Fruit fly (Drosophila melanogaster) whole organism, embryonic: ENCODE data around the gene her.

Experiments
- BtbVII ChIP-seq: fragments of 200-800 bp; sonication (Bioruptor generic); optimal IDR thresholded peaks from 3 replicates; lab custom pipeline; 2017; ENCODE audit warnings: missing biosample characterization, mild to moderate bottlenecking, missing genetic modification characterization
- CG11560 ChIP-seq: fragments of 200-800 bp; sonication (Bioruptor generic); IDR thresholded peaks from 3 replicates; pipeline ENCODE4 v1.3.6; 2022; ENCODE audit warnings: missing biosample characterization, missing genetic modification characterization
- CG12659 ChIP-seq: fragments of 200-800 bp; sonication (Bioruptor generic); optimal IDR thresholded peaks from 3 replicates; lab custom pipeline; 2017; ENCODE audit warnings: mild to moderate bottlenecking, missing biosample characterization, missing genetic modification reagents, missing genetic modification characterization
- CG13296 ChIP-seq: fragments of 200-800 bp; sonication (Bioruptor generic); optimal IDR thresholded peaks from 3 replicates; lab custom pipeline; 2018; ENCODE audit warnings: missing biosample characterization, mild to moderate bottlenecking, missing genetic modification characterization
- CG13624 ChIP-seq: fragments of 200-800 bp; sonication (Bioruptor generic); optimal IDR thresholded peaks from 2 replicates; lab custom pipeline; 2016; ENCODE audit warnings: missing biosample characterization, missing genetic modification characterization
- CG14014 ChIP-seq: fragments of 200-800 bp; sonication (Bioruptor generic); IDR thresholded peaks from 2 replicates; pipeline ENCODE4 v1.3.6; 2022; ENCODE audit warnings: missing biosample characterization, missing genetic modification characterization
- CG14860 ChIP-seq: fragments of 200-800 bp; sonication (Bioruptor generic); IDR thresholded peaks from 3 replicates; pipeline ENCODE4 v1.3.6; 2022; ENCODE audit warnings: missing biosample characterization, missing genetic modification characterization; ENCODE audit not compliant: partially characterized antibody
- CG15514 ChIP-seq: fragments of 200-800 bp; sonication (Bioruptor generic); optimal IDR thresholded peaks from 3 replicates; lab custom pipeline; 2017; ENCODE audit warnings: missing biosample characterization, missing genetic modification characterization, mild to moderate bottlenecking, moderate library complexity, missing genetic modification reagents
- CG16813 ChIP-seq: fragments of 200-800 bp; sonication (Bioruptor generic); IDR thresholded peaks from 3 replicates; pipeline ENCODE4 v1.3.6; 2022; ENCODE audit warnings: missing biosample characterization, missing genetic modification characterization; ENCODE audit not compliant: partially characterized antibody
- CG17359 ChIP-seq: fragments of 200-800 bp; sonication (Bioruptor generic); optimal IDR thresholded peaks from 3 replicates; lab custom pipeline; 2018; ENCODE audit warnings: missing biosample characterization, mild to moderate bottlenecking, missing genetic modification characterization, moderate library complexity
- CG17361 ChIP-seq: fragments of 200-800 bp; sonication (Bioruptor generic); IDR thresholded peaks from 3 replicates; pipeline ENCODE4 v1.3.6; 2022; ENCODE audit warnings: missing biosample characterization, missing genetic modification characterization
- CG30403 ChIP-seq: fragments of 200-800 bp; sonication (Bioruptor generic); optimal IDR thresholded peaks from 3 replicates; lab custom pipeline; 2016; ENCODE audit warnings: missing biosample characterization, missing genetic modification characterization
- CG32767 ChIP-seq: fragments of 200-800 bp; sonication (Bioruptor generic); IDR thresholded peaks from 2 replicates; pipeline ENCODE4 v1.3.6; 2022; ENCODE audit warnings: missing biosample characterization, missing genetic modification characterization
- CG34376 ChIP-seq: fragments of 200-800 bp; sonication (Bioruptor generic); optimal IDR thresholded peaks from 2 replicates; lab custom pipeline; 2018; ENCODE audit warnings: missing biosample characterization, mild to moderate bottlenecking, missing genetic modification characterization
- CG4328 ChIP-seq: fragments of 200-800 bp; sonication (Bioruptor generic); optimal IDR thresholded peaks from 3 replicates; lab custom pipeline; 2017; ENCODE audit warnings: missing biosample characterization, missing genetic modification reagents, missing genetic modification characterization
- CG6683 ChIP-seq: fragments of 200-800 bp; sonication (Bioruptor generic); optimal IDR thresholded peaks from 2 replicates; lab custom pipeline; 2017; ENCODE audit warnings: missing biosample characterization, mild to moderate bottlenecking, missing genetic modification characterization, missing genetic modification reagents
- CG6765 ChIP-seq: fragments of 200-800 bp; sonication (Bioruptor generic); optimal IDR thresholded peaks from 3 replicates; lab custom pipeline; 2017; ENCODE audit warnings: missing biosample characterization, mild to moderate bottlenecking, missing genetic modification characterization
- CG6791 ChIP-seq: fragments of 200-800 bp; sonication (Bioruptor generic); IDR thresholded peaks from 3 replicates; pipeline ENCODE4 v1.3.6; 2022; ENCODE audit warnings: missing biosample characterization, missing genetic modification characterization; ENCODE audit not compliant: partially characterized antibody
- CG8924 ChIP-seq: fragments of 200-800 bp; optimal IDR thresholded peaks from 3 replicates; lab custom pipeline; 2019; ENCODE audit warnings: missing biosample characterization, mild to moderate bottlenecking, missing genetic modification characterization, moderate library complexity
- Dip3 ChIP-seq: fragments of 200-800 bp; sonication (Bioruptor generic); optimal IDR thresholded peaks from 3 replicates; lab custom pipeline; 2016; ENCODE audit warnings: missing biosample characterization, missing genetic modification characterization
- E2f2 ChIP-seq: fragments of 200-800 bp; sonication (Bioruptor generic); IDR thresholded peaks from 2 replicates; pipeline ENCODE4 v1.3.6; 2022; ENCODE audit warnings: missing biosample characterization, missing genetic modification characterization
- HLHmδ ChIP-seq: fragments of 200-800 bp; sonication (Bioruptor generic); optimal IDR thresholded peaks from 2 replicates; lab custom pipeline; 2018; ENCODE audit warnings: missing biosample characterization, mild to moderate bottlenecking, missing genetic modification characterization, moderate library complexity
- MBD-R2 ChIP-seq: fragments of 200-800 bp; sonication (Bioruptor generic); IDR thresholded peaks from 2 replicates; pipeline ENCODE4 v1.3.6; 2022; ENCODE audit warnings: missing biosample characterization, missing genetic modification characterization
- Med ChIP-seq: fragments of 200-800 bp; sonication (Bioruptor generic); peaks from one replicate; lab custom pipeline; 2016; ENCODE audit warnings: missing biosample characterization, missing genetic modification characterization, mild to moderate bottlenecking, inconsistent platforms, moderate library complexity
- Mrtf ChIP-seq: fragments of 200-800 bp; sonication (Bioruptor generic); IDR thresholded peaks from 3 replicates; pipeline ENCODE4 v1.3.6; 2022; ENCODE audit warnings: missing biosample characterization, missing genetic modification characterization
- NFAT ChIP-seq: fragments of 200-800 bp; sonication (Bioruptor generic); IDR thresholded peaks from 2 replicates; pipeline ENCODE4 v1.3.6; 2022; ENCODE audit warnings: missing biosample characterization, missing genetic modification characterization
- Six4 ChIP-seq: fragments of 200-800 bp; sonication (Bioruptor generic); optimal IDR thresholded peaks from 2 replicates; lab custom pipeline; 2016; ENCODE audit warnings: missing biosample characterization, missing genetic modification characterization
- Sry-δ ChIP-seq: fragments of 200-800 bp; sonication (Bioruptor generic); optimal IDR thresholded peaks from 2 replicates; lab custom pipeline; 2016; ENCODE audit warnings: missing biosample characterization, missing genetic modification characterization
- Vsx1 ChIP-seq: fragments of 200-800 bp; sonication (Bioruptor generic); optimal IDR thresholded peaks from 2 replicates; lab custom pipeline; 2017; ENCODE audit warnings: missing biosample characterization, mild to moderate bottlenecking, missing genetic modification characterization, missing genetic modification reagents
- YL-1 ChIP-seq: fragments of 200-800 bp; sonication (Bioruptor generic); optimal IDR thresholded peaks from 3 replicates; lab custom pipeline; 2017; ENCODE audit warnings: missing biosample characterization, mild to moderate bottlenecking, missing genetic modification characterization
- ato ChIP-seq: fragments of 200-800 bp; sonication (Bioruptor generic); IDR thresholded peaks from 2 replicates; pipeline ENCODE4 v1.3.6; 2022; ENCODE audit warnings: missing biosample characterization, missing genetic modification characterization; ENCODE audit not compliant: partially characterized antibody
- bbx ChIP-seq: fragments of 200-800 bp; sonication (Bioruptor generic); IDR thresholded peaks from 2 replicates; pipeline ENCODE4 v1.3.6; 2022; ENCODE audit warnings: missing biosample characterization, missing genetic modification characterization; ENCODE audit not compliant: partially characterized antibody
- chm ChIP-seq: fragments of 200-800 bp; sonication (Bioruptor generic); IDR thresholded peaks from 2 replicates; pipeline ENCODE4 v1.3.6; 2022; ENCODE audit warnings: missing biosample characterization, missing genetic modification characterization
- ci ChIP-seq: fragments of 200-800 bp; sonication (Bioruptor generic); IDR thresholded peaks from 3 replicates; pipeline ENCODE4 v1.3.6; 2022; ENCODE audit warnings: missing biosample characterization, missing genetic modification characterization
- fd3F ChIP-seq: fragments of 200-800 bp; sonication (Bioruptor generic); optimal IDR thresholded peaks from 2 replicates; lab custom pipeline; 2018; ENCODE audit warnings: missing biosample characterization, mild to moderate bottlenecking, missing genetic modification characterization, moderate library complexity
- hbn ChIP-seq: fragments of 200-800 bp; sonication (Bioruptor generic); IDR thresholded peaks from 2 replicates; pipeline ENCODE4 v1.3.6; 2022; ENCODE audit warnings: missing biosample characterization, missing genetic modification characterization; ENCODE audit not compliant: partially characterized antibody
- hkb ChIP-seq, 2 experiments: fragments of 200-800 bp in 1 of 2; fragments of >200 bp in 1 of 2; sonication (Bioruptor generic) in 1 of 2; IDR thresholded peaks in 1 of 2; optimal IDR thresholded peaks in 1 of 2; 2 replicates each; pipeline versions ENCODE4 v1.3.6 to Lab custom; 2017 to 2022; ENCODE audit warnings: missing biosample characterization in 1 of 2, missing genetic modification characterization in 1 of 2
- ind ChIP-seq: fragments of 200-800 bp; sonication (Bioruptor generic); optimal IDR thresholded peaks from 3 replicates; lab custom pipeline; 2016; ENCODE audit warnings: missing biosample characterization, missing genetic modification characterization
- knrl ChIP-seq: fragments of 200-800 bp; sonication (Bioruptor generic); IDR thresholded peaks from 3 replicates; pipeline ENCODE4 v1.3.6; 2022; ENCODE audit warnings: missing biosample characterization, missing genetic modification characterization; ENCODE audit not compliant: partially characterized antibody
- maf-S ChIP-seq: fragments of 200-800 bp; sonication (Bioruptor generic); optimal IDR thresholded peaks from 2 replicates; lab custom pipeline; 2016; ENCODE audit warnings: missing biosample characterization, missing genetic modification characterization
- nau ChIP-seq: fragments of 200-800 bp; sonication (Bioruptor generic); optimal IDR thresholded peaks from 3 replicates; lab custom pipeline; 2017; ENCODE audit warnings: missing biosample characterization, mild to moderate bottlenecking, missing genetic modification characterization, missing genetic modification reagents
- nmo ChIP-seq: fragments of 200-800 bp; sonication (Bioruptor generic); optimal IDR thresholded peaks from 2 replicates; lab custom pipeline; 2018; ENCODE audit warnings: missing biosample characterization, mild to moderate bottlenecking, missing genetic modification characterization, moderate library complexity
- pnt ChIP-seq: fragments of 200-800 bp; sonication (Bioruptor generic); optimal IDR thresholded peaks from 3 replicates; lab custom pipeline; 2016; ENCODE audit warnings: missing biosample characterization, missing genetic modification characterization
- row ChIP-seq: fragments of 200-800 bp; sonication (Bioruptor generic); IDR thresholded peaks from 3 replicates; pipeline ENCODE4 v1.3.6; 2022; ENCODE audit warnings: missing biosample characterization, missing genetic modification characterization
- shn ChIP-seq: fragments of 200-800 bp; sonication (Bioruptor generic); optimal IDR thresholded peaks from 3 replicates; lab custom pipeline; 2016; ENCODE audit warnings: missing biosample characterization, missing genetic modification characterization
- sna ChIP-seq: fragments of 200-800 bp; sonication (Bioruptor generic); IDR thresholded peaks from 2 replicates; pipeline ENCODE4 v1.3.6; 2022; ENCODE audit warnings: missing biosample characterization, missing genetic modification characterization; ENCODE audit not compliant: partially characterized antibody
- sr ChIP-seq: fragments of 200-800 bp; sonication (Bioruptor generic); IDR thresholded peaks from 3 replicates; pipeline ENCODE4 v1.3.6; 2022; ENCODE audit warnings: missing biosample characterization, missing genetic modification characterization
- zen ChIP-seq: fragments of 200-800 bp; sonication (Bioruptor generic); optimal IDR thresholded peaks from 3 replicates; lab custom pipeline; 2018; ENCODE audit warnings: missing biosample characterization, mild to moderate bottlenecking, missing genetic modification characterization, moderate library complexity

The her gene

DNA sequence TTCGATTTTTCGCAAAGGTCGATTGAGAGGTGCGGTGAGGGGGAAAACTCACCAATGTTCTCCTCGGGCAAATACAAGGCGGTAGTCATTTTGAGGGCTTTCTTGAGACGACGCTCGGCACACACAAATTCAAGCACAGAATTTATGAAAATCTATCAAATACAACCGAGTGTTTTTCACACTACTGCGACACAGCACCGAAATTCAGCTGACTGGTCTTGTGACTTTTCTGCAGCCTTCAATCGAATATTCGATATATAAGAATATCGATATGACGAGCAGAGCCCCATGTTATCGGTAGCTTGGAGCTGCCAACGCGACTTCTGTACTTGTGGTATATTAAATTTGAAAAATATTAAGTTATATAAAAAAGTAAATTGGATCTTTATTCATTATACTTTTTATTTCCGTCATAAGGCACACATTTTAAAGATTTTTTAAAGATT lies 50.6 kb downstream of the her start, which contains the start of gene VhaSFD (continued):
- TF ChIP-seq CG8924 (tag; lab: Kevin White, UChicago) (peak; percentile 32), knrl (GFP tag; lab: Robert Waterston, UW) (peak; percentile 68), CG13624 (GFP tag; lab: Kevin White, UChicago) (peak; percentile 40), row (peak; percentile 42; the same call in 1 of the 3 replicates), CG34376 (GFP tag; lab: Kevin White, UChicago) (peak; percentile 54), CG17361 (0 out of 3 replicates have a peak, but pooled peaks have one; percentile 25), E2f2 (peak; percentile 75), Six4 (GFP tag; lab: Kevin White, UChicago) (no peak), zen (tag; lab: Kevin White, UChicago) (no peak), CG15514 (GFP tag; lab: Kevin White, UChicago) (peak; percentile 68), Dip3 (GFP tag; lab: Kevin White, UChicago) (peak; percentile 6), HLHmδ (GFP tag; lab: Kevin White, UChicago) (peak; percentile 9), CG6765 (peak; percentile 62), hkb (optimal IDR thresholded peaks at IDR 0.05; lab: Kevin White, UChicago) (no peak), hkb (GFP tag; IDR thresholded peaks at IDR 0.05; lab: Robert Waterston, UW) (0 out of 2 replicates have a peak, but pooled peaks have one; percentile 33), BtbVII (GFP tag; lab: Kevin White, UChicago) (peak; percentile 3), pnt (no peak), CG32767 (GFP tag; lab: Robert Waterston, UW) (0 out of 2 replicates have a peak, but pooled peaks have one; percentile 14), maf-S (no peak), chm (GFP tag; lab: Robert Waterston, UW) (peak; percentile 63; the same call in 1 of the 2 replicates), CG11560 (tag; lab: Robert Waterston, UW) (peak; percentile 99), CG13296 (GFP tag; lab: Kevin White, UChicago) (peak; percentile 23), ato (peak; percentile 47; the same call in 1 of the 2 replicates), nau (GFP tag; lab: Kevin White, UChicago) (no peak), sna (GFP tag; lab: Robert Waterston, UW) (peak; percentile 71), sr (GFP tag; lab: Robert Waterston, UW) (no peak), CG4328 (GFP tag; lab: Kevin White, UChicago) (peak; percentile 7), Mrtf (GFP tag; lab: Robert Waterston, UW) (no peak), Vsx1 (GFP tag; lab: Kevin White, UChicago) (no peak), CG6791 (GFP tag; lab: Robert Waterston, UW) (peak; percentile 79), CG30403 (GFP tag; lab: Kevin White, UChicago) (peak; percentile 39), ci (0 out of 3 replicates have a peak, but pooled peaks have one; percentile 5), hbn (GFP tag; lab: Robert Waterston, UW) (peak; percentile 64), CG6683 (GFP tag; lab: Kevin White, UChicago) (peak; percentile 7), CG14014 (no peak), bbx (GFP tag; lab: Robert Waterston, UW) (peak; percentile 73), CG14860 (peak; percentile 47; the same call in 2 of the 3 replicates), MBD-R2 (GFP tag; lab: Robert Waterston, UW) (peak; percentile 62), CG17359 (tag; lab: Kevin White, UChicago) (peak; percentile 16), CG12659 (GFP tag; lab: Kevin White, UChicago) (peak; percentile 63), CG16813 (GFP tag; lab: Robert Waterston, UW) (peak; percentile 66), Sry-δ (GFP tag; lab: Kevin White, UChicago) (peak; percentile 23), NFAT (GFP tag; lab: Robert Waterston, UW) (peak; percentile 49; the same call in 1 of the 2 replicates), Med (GFP tag; lab: Kevin White, UChicago) (peak; percentile 76), nmo (GFP tag; lab: Kevin White, UChicago) (peak; percentile 28), YL-1 (GFP tag; lab: Kevin White, UChicago) (peak; percentile 71), fd3F (GFP tag; lab: Kevin White, UChicago) (peak; percentile 16), shn (GFP tag; lab: Kevin White, UChicago) (no peak), ind (GFP tag; lab: Kevin White, UChicago) (no peak)
